Fruit fly (Drosophila melanogaster): ENCODE measurements around the gene CG42633.
A peak's percentile ranks its signal among the peaks of the same experiment; 100 is the strongest.

The CG42633 gene

DNA sequence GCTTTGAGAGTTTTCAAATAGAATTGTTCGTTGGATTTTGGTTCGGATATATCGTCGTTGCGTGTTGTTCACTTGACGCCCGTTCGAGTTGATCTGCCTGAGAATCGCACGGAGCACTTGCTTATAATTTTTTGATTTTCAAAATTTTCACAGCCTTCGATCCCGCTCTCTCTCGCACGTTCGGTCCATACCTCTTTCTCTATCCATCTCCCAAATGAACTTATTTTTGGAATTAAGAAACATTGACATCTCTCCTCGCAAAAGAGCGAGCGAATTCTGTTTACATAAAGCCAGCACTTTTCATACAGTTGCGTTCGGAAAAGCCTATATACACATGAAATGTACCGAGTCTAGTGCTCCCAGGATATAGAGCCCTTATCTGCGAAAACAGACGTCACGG lies 4.8 kb downstream of the CG42633 start, which contains the start of the genes CG45076, CG45078 and fau:
CG45076 (minus strand) TSS at position 101 of the 400 bp plus-strand sequence.
CG45078 (minus strand) TSS at position 101 of the 400 bp plus-strand sequence.
fau (minus strand) TSS at position 101 of the 400 bp plus-strand sequence.
- no peak for TF ChIP-seq Myc (optimal IDR thresholded peaks at IDR 0.05)
- TF ChIP-seq insv (optimal IDR thresholded peaks at IDR 0.05) = no peak

dm6 chr3R:10776047-10776659 lies 5.9 kb downstream of the CG42633 start:
- no peak for TF ChIP-seq psq (optimal IDR thresholded peaks at IDR 0.05)
- TF ChIP-seq ttk (optimal IDR thresholded peaks at IDR 0.05) = no peak
- TF ChIP-seq Sin3A (optimal IDR thresholded peaks at IDR 0.05) = no peak
- TF ChIP-seq insv (optimal IDR thresholded peaks at IDR 0.05) = no peak
- no peak for TF ChIP-seq Myc (optimal IDR thresholded peaks at IDR 0.05)
- no peak for TF ChIP-seq h (optimal IDR thresholded peaks at IDR 0.05)

dm6 chr3R:10775246-10775645 lies 6.8 kb downstream of the CG42633 start:
- no peak for TF ChIP-seq h (optimal IDR thresholded peaks at IDR 0.05)
- TF ChIP-seq ttk (optimal IDR thresholded peaks at IDR 0.05) = no peak
- TF ChIP-seq insv (optimal IDR thresholded peaks at IDR 0.05) = no peak
- no peak for TF ChIP-seq Sin3A (optimal IDR thresholded peaks at IDR 0.05)
- no peak for TF ChIP-seq Myc (optimal IDR thresholded peaks at IDR 0.05)
- no peak for TF ChIP-seq psq (optimal IDR thresholded peaks at IDR 0.05)

DNA sequence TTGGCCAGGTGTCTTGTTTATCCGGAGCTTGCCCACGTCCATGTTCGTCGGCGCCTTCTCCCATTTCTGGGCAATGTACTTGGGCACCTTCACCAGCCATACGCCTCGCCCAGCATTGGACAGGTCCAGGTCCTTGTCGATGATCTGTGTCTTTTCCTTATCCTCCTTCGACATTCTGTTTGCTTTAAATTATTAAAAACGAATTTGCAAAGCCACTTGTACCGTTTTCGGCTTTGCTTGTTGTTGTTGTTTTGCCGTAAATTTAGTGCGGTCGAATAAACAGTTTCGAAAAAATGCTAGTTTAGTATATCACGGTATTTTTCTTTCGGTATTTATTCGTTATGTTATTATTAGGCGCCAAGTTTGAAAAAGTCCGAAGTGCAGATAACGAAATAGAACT lies 14.5 kb downstream of the CG42633 start, which contains the start of gene TfIIFbeta:
TfIIFbeta (minus strand) TSS at position 279 of the 400 bp plus-strand sequence.
- TF ChIP-seq insv (optimal IDR thresholded peaks at IDR 0.05) (no peak), h (optimal IDR thresholded peaks at IDR 0.05) (no peak), Sin3A (optimal IDR thresholded peaks at IDR 0.05) (no peak), ttk (optimal IDR thresholded peaks at IDR 0.05) (no peak), Myc (optimal IDR thresholded peaks at IDR 0.05) (no peak), psq (optimal IDR thresholded peaks at IDR 0.05) (no peak)

DNA sequence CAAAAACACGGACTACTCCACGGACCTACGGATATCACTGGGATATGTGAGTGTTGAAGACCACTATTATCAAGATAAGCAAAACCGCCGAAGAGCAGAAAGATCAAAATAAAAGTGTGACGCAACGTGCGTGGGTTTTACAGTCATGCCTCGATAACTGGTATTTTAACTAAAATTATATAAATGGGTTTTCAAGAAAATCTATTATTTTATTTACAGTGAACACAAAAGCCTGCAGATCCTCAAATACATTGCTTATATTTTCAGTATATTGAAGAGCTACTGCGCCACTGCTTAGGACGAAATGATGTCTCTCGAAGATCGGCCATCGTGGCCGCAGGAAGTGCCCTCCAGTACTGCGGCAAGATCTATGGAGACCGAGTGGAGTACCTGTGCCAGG lies 20.1 kb downstream of the CG42633 start:
- TF ChIP-seq h (optimal IDR thresholded peaks at IDR 0.05) (no peak), psq (optimal IDR thresholded peaks at IDR 0.05) (no peak), insv (optimal IDR thresholded peaks at IDR 0.05) (no peak), ttk (optimal IDR thresholded peaks at IDR 0.05) (no peak), Sin3A (optimal IDR thresholded peaks at IDR 0.05) (no peak), Myc (optimal IDR thresholded peaks at IDR 0.05) (no peak)

DNA sequence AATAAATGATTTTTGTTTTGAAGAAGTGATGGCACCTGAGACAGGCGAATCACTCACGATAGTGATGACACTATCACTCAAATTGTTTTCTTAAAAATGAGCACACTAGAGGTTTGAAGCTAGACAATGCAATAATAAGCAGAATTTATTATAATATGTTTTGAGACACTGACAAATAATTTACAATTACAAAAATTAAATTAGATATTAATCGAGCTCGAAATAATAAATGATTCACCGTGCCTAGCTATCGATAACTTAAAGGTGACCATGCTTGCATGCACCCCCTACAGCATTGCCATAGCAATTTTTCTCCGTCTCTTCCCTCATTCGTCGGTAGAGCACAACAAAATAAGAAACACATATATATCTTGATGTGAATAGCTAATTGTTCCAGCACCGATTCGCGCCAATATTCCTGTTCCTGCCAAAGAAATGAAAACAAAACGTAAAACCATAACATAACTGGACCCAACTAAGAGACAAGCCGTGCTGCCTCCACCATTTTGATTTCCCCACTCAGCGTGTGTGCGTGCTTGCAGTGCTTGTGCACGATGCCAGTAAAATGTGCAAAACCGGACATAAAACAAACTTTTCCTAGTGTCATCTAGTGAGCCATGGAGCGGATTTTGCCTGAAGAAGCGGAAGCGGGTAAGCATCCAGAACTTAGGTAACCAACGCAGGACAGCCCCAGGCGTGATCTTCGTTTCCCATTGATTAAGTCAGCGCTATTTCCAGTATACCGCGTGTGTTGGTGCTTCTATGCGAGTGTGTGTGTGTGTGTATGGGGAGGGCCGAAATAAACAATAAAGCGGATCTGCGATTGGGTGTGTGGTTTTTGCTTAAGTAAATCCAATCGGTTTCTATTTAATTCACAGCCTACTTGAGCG lies 20.9 kb downstream of the CG42633 start, which contains the start of the genes MED7 and Cap-H2:
MED7 (minus strand) TSS at position 67 of the 890 bp plus-strand sequence.
Cap-H2 (plus strand) TSS at position 345 of the 890 bp plus-strand sequence.
- TF ChIP-seq ttk (optimal IDR thresholded peaks at IDR 0.05) = no peak
- no peak for TF ChIP-seq h (optimal IDR thresholded peaks at IDR 0.05)
- peak; percentile 26 for TF ChIP-seq psq (optimal IDR thresholded peaks at IDR 0.05)

DNA sequence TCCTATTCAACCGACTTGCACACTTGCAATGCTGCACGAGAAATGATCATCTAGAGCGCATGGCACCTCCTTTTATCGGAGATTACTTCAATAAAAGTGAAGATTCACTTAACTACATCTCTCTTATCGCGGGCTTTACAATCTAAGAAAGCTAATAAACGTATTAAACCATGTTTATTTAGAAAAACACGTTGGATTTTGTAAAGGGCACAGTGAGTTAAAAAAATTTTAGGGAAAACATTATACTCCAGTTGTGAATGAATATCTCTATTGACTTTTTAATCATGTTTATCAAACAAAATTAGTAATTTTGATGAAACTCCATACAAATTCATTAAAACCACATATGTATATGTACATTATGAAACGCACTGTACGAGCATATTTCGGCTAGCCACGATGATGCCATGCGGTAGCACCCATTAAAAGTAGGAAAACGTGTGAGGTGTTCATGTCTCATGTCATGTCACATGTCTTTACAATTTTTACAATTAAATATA lies 22.7 kb downstream of the CG42633 start, which contains the start of gene CG31272:
CG31272 (minus strand) TSS at position 51 of the 500 bp plus-strand sequence.
- TF ChIP-seq psq (optimal IDR thresholded peaks at IDR 0.05) (no peak), ttk (optimal IDR thresholded peaks at IDR 0.05) (no peak), insv (optimal IDR thresholded peaks at IDR 0.05) (no peak), Myc (optimal IDR thresholded peaks at IDR 0.05) (no peak)

dm6 chr3R:10755534-10755933 lies 26.5 kb downstream of the CG42633 start, which contains the start of gene CG14691:
TSS of gene CG14691 (minus strand) at chr3R:10755634.
- no peak for TF ChIP-seq ttk (optimal IDR thresholded peaks at IDR 0.05)
- TF ChIP-seq Sin3A (optimal IDR thresholded peaks at IDR 0.05) = no peak
- TF ChIP-seq Myc (optimal IDR thresholded peaks at IDR 0.05) = no peak
- TF ChIP-seq insv (optimal IDR thresholded peaks at IDR 0.05) = no peak
- TF ChIP-seq psq (optimal IDR thresholded peaks at IDR 0.05) = no peak
- TF ChIP-seq h (optimal IDR thresholded peaks at IDR 0.05) = no peak

DNA sequence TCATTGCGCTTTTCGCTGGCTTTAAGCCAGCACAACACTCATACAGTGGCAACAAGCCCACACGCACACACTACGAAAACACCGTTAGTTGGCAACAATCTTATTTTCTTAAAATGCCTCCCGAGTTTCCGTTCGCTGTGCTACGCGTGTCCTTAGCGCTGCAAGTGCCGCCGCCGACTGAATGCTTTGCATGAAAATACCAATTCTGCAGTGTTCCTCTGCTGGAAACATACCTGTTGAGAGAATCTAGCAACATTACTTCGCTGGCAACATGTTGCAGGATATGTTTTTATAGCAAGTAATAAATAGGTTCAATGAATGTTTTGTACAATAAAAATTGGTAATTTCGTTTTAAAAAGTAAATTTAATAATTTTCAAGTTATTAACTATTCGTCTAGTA lies 31.0 kb downstream of the CG42633 start, which contains the start of gene TkR86C:
TkR86C (minus strand) TSS at position 168 of the 400 bp plus-strand sequence.
- TF ChIP-seq h (optimal IDR thresholded peaks at IDR 0.05) = no peak
- no peak for TF ChIP-seq insv (optimal IDR thresholded peaks at IDR 0.05)
- TF ChIP-seq ttk (optimal IDR thresholded peaks at IDR 0.05) = no peak
- no peak for TF ChIP-seq Myc (optimal IDR thresholded peaks at IDR 0.05)
- TF ChIP-seq psq (optimal IDR thresholded peaks at IDR 0.05) = no peak
- no peak for TF ChIP-seq Sin3A (optimal IDR thresholded peaks at IDR 0.05)

DNA sequence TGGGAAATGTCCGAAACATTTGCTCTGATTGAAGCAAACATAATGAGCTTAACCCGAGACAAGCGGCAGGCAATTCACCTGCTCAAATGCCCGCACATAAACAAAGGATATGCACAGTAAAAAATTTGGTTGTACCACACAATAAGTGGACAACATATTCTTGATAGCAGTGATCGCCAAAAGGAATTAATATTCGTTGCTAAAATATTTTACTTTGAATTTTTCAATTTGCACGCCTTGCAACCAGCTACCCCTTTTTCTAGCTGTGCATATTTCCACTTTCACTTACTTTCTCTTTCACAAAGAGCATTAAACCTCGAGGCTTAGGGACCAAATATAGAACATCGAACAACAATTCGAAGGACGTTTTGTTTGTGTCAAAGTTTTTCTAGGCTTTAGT lies 34.4 kb downstream of the CG42633 start:
- TF ChIP-seq insv (optimal IDR thresholded peaks at IDR 0.05) (no peak), Myc (optimal IDR thresholded peaks at IDR 0.05) (no peak), Sin3A (optimal IDR thresholded peaks at IDR 0.05) (no peak), ttk (optimal IDR thresholded peaks at IDR 0.05) (no peak), h (optimal IDR thresholded peaks at IDR 0.05) (no peak), psq (optimal IDR thresholded peaks at IDR 0.05) (no peak)

- TF ChIP-seq h (optimal IDR thresholded peaks at IDR 0.05) (no peak), Myc (optimal IDR thresholded peaks at IDR 0.05) (no peak)
Measured at dm6 chr3R:10735857-10736256, 46.2 kb downstream of the CG42633 start, which contains the start of gene tomboy20. TSS of gene tomboy20 (minus strand) at chr3R:10735957.

Data from Kc167 (cell line).